Fruit fly (Drosophila melanogaster) whole organism, adult: ENCODE results near the gene CG3999.

Source experiments
- CG11617 ChIP-seq: fragments of 200-800 bp; sonication (Bioruptor generic); optimal IDR thresholded peaks from 2 replicates; lab custom pipeline; 2017; ENCODE audit warnings: mild to moderate bottlenecking, missing biosample characterization, missing genetic modification reagents, missing genetic modification characterization
- CG12768 ChIP-seq: fragments of 200-800 bp; sonication (Bioruptor generic); optimal IDR thresholded peaks from 2 replicates; lab custom pipeline; 2017; ENCODE audit warnings: missing biosample characterization, missing genetic modification characterization, mild to moderate bottlenecking, moderate library complexity, missing genetic modification reagents
- CG14711 ChIP-seq: fragments of 200-800 bp; sonication (Bioruptor generic); optimal IDR thresholded peaks from 2 replicates; lab custom pipeline; 2018; ENCODE audit warnings: missing biosample characterization, mild to moderate bottlenecking, missing genetic modification characterization, moderate library complexity
- CG1620 ChIP-seq: fragments of 200-800 bp; sonication (Bioruptor generic); optimal IDR thresholded peaks from 2 replicates; lab custom pipeline; 2016; ENCODE audit warnings: missing biosample characterization, missing genetic modification characterization
- CG33017 ChIP-seq: fragments of 200-800 bp; sonication (Bioruptor generic); optimal IDR thresholded peaks from 2 replicates; lab custom pipeline; 2018; ENCODE audit warnings: missing biosample characterization, mild to moderate bottlenecking, missing genetic modification characterization, moderate library complexity
- CG5204 ChIP-seq: fragments of 200-800 bp; sonication (Bioruptor generic); optimal IDR thresholded peaks from 2 replicates; lab custom pipeline; 2016; ENCODE audit warnings: missing biosample characterization, missing genetic modification characterization
- CG7045 ChIP-seq: fragments of 200-800 bp; sonication (Bioruptor generic); optimal IDR thresholded peaks from 2 replicates; lab custom pipeline; 2017; ENCODE audit warnings: missing biosample characterization, mild to moderate bottlenecking, missing genetic modification characterization
- CG7101 ChIP-seq: fragments of 200-800 bp; sonication (Bioruptor generic); optimal IDR thresholded peaks from 2 replicates; lab custom pipeline; 2018; ENCODE audit warnings: missing biosample characterization, mild to moderate bottlenecking, missing genetic modification characterization, moderate library complexity
- Clk ChIP-seq: fragments of 200-800 bp; sonication (Bioruptor generic); optimal IDR thresholded peaks from 2 replicates; lab custom pipeline; 2017; ENCODE audit warnings: missing biosample characterization, missing genetic modification characterization
- Crg-1 ChIP-seq: fragments of 200-800 bp; sonication (Bioruptor generic); optimal IDR thresholded peaks from 2 replicates; lab custom pipeline; 2016; ENCODE audit warnings: missing biosample characterization, missing genetic modification characterization
- Hr96 ChIP-seq: fragments of 200-800 bp; sonication (Bioruptor generic); optimal IDR thresholded peaks from 2 replicates; lab custom pipeline; 2016; ENCODE audit warnings: missing biosample characterization, missing genetic modification characterization
- Mnt ChIP-seq: fragments of 200-800 bp; sonication (Bioruptor generic); optimal IDR thresholded peaks from 2 replicates; lab custom pipeline; 2016; ENCODE audit warnings: missing biosample characterization, mild to moderate bottlenecking, missing genetic modification characterization
- bab1 ChIP-seq: fragments of 200-800 bp; sonication (Bioruptor generic); optimal IDR thresholded peaks from 3 replicates; lab custom pipeline; 2019; ENCODE audit warnings: missing biosample characterization, mild to moderate bottlenecking, missing genetic modification characterization, moderate library complexity
- cic ChIP-seq: fragments of 200-800 bp; sonication (Bioruptor generic); optimal IDR thresholded peaks from 2 replicates; lab custom pipeline; 2017; ENCODE audit warnings: missing biosample characterization, mild to moderate bottlenecking, missing genetic modification characterization, moderate library complexity
- cnc ChIP-seq, 2 experiments: fragments of >200 bp; optimal IDR thresholded peaks; 2 replicates each; lab custom pipeline; 2017
- kay ChIP-seq: fragments of 200-800 bp; sonication (Bioruptor generic); peaks from one replicate; lab custom pipeline; 2016; ENCODE audit warnings: missing biosample characterization, missing genetic modification characterization, borderline replicate concordance
- ovo ChIP-seq: fragments of 200-800 bp; sonication (Bioruptor generic); optimal IDR thresholded peaks from 2 replicates; lab custom pipeline; 2016; ENCODE audit warnings: missing biosample characterization, missing genetic modification characterization
- pad ChIP-seq: fragments of 200-800 bp; sonication (Bioruptor generic); optimal IDR thresholded peaks from 3 replicates; lab custom pipeline; 2017; ENCODE audit warnings: missing biosample characterization, missing genetic modification characterization, mild to moderate bottlenecking, moderate library complexity, missing genetic modification reagents
- tj ChIP-seq: fragments of 200-800 bp; sonication (Bioruptor generic); optimal IDR thresholded peaks from 3 replicates; lab custom pipeline; 2017; ENCODE audit warnings: missing biosample characterization, mild to moderate bottlenecking, missing genetic modification characterization, moderate library complexity
- toe ChIP-seq: fragments of 200-800 bp; sonication (Bioruptor generic); optimal IDR thresholded peaks from 2 replicates; lab custom pipeline; 2016; ENCODE audit warnings: missing biosample characterization, missing genetic modification characterization

CG3999 gene

dm6 chr3R:10227990-10228389, 23.3 kb upstream of the CG3999 start:
- peak; percentile 8 for TF ChIP-seq CG12768 (GFP tag; lab: Kevin White, UChicago)
- TF ChIP-seq pad = no peak
- TF ChIP-seq CG7045 (GFP tag; lab: Kevin White, UChicago) = peak; percentile 27
- no peak for TF ChIP-seq bab1 (GFP tag; lab: Kevin White, UChicago)
- peak; percentile 15 for TF ChIP-seq CG5204 (GFP tag; lab: Kevin White, UChicago)
- TF ChIP-seq cic (GFP tag; lab: Kevin White, UChicago) = no peak

DNA sequence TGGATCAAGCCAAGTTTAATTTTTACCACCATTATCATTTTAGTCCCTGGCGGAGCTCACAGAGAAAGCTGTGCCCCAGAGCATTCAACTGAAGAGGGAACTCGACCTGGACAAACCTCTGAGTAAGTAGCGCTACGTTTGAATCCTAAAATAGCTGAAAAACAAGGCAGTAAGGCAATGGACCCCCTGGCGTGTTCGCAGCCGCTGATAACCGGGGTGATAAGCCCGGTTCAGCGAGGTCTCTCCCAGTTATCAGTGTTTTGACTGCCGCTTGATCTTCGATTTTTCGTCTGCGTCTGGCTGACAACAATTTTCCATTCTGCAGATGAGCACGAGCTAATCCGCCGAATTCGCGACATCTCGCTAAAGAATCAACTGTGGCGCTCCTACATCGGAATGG, 528 bp downstream of the CG3999 start:
- TF ChIP-seq cic (GFP tag; lab: Kevin White, UChicago) = no peak
- no peak for TF ChIP-seq CG33017 (tag; lab: Kevin White, UChicago)
- no peak for TF ChIP-seq tj (GFP tag; lab: Kevin White, UChicago)
- TF ChIP-seq CG7101 (tag; lab: Kevin White, UChicago) = no peak
- TF ChIP-seq toe (GFP tag; lab: Kevin White, UChicago) = no peak
- TF ChIP-seq pad = no peak
- no peak for TF ChIP-seq CG7045 (GFP tag; lab: Kevin White, UChicago)
- TF ChIP-seq Crg-1 = no peak
- no peak for TF ChIP-seq Mnt (GFP tag; lab: Kevin White, UChicago)
- no peak for TF ChIP-seq CG11617
- no peak for TF ChIP-seq CG14711 (tag; lab: Kevin White, UChicago)
- TF ChIP-seq kay = no peak
- no peak for TF ChIP-seq Clk (GFP tag; lab: Kevin White, UChicago)

dm6 chr3R:10261800-10262199, 10.5 kb downstream of the CG3999 start, which contains the start of the genes Sirt6 and pont:
Gene Sirt6, minus strand, starts transcription at chr3R:10261849.
Gene pont, plus strand, starts transcription at chr3R:10262123.
- TF ChIP-seq CG33017 (tag; lab: Kevin White, UChicago) = peak; percentile 96
- TF ChIP-seq CG5204 (GFP tag; lab: Kevin White, UChicago) = peak; percentile 63
- peak; percentile 81 for TF ChIP-seq Mnt (GFP tag; lab: Kevin White, UChicago)
- peak; percentile 92 for TF ChIP-seq bab1 (GFP tag; lab: Kevin White, UChicago)
- TF ChIP-seq Clk (GFP tag; lab: Kevin White, UChicago) = peak; percentile 50
- peak; percentile 54 for TF ChIP-seq cic (GFP tag; lab: Kevin White, UChicago)
- peak; percentile 96 for TF ChIP-seq CG14711 (tag; lab: Kevin White, UChicago)
- no peak for TF ChIP-seq CG1620 (GFP tag; lab: Kevin White, UChicago)
- peak; percentile 2 for TF ChIP-seq Hr96 (GFP tag; lab: Kevin White, UChicago)
- peak; percentile 26 for TF ChIP-seq toe (GFP tag; lab: Kevin White, UChicago)
- peak; percentile 59 for TF ChIP-seq tj (GFP tag; lab: Kevin White, UChicago)
- no peak for TF ChIP-seq cnc (optimal IDR thresholded peaks at IDR 0.05; lab: Kevin White, UChicago)
- TF ChIP-seq CG11617 = peak; percentile 90
- TF ChIP-seq CG7045 (GFP tag; lab: Kevin White, UChicago) = peak; percentile 93
- TF ChIP-seq ovo (GFP tag; lab: Kevin White, UChicago) = peak; percentile 38
- TF ChIP-seq Crg-1 = peak; percentile 68
- peak; percentile 28 for TF ChIP-seq kay
- peak; percentile 85 for TF ChIP-seq CG12768 (GFP tag; lab: Kevin White, UChicago)
- peak; percentile 79 for TF ChIP-seq pad
- TF ChIP-seq CG7101 (tag; lab: Kevin White, UChicago) = peak; percentile 97

- peak; percentile 79 for TF ChIP-seq pad
- TF ChIP-seq Mnt (GFP tag; lab: Kevin White, UChicago) = peak; percentile 91
- peak; percentile 84 for TF ChIP-seq cic (GFP tag; lab: Kevin White, UChicago)
- peak; percentile 88 for TF ChIP-seq CG7101 (tag; lab: Kevin White, UChicago)
- peak; percentile 97 for TF ChIP-seq toe (GFP tag; lab: Kevin White, UChicago)
- peak; percentile 91 for TF ChIP-seq CG12768 (GFP tag; lab: Kevin White, UChicago)
- peak; percentile 97 for TF ChIP-seq bab1 (GFP tag; lab: Kevin White, UChicago)
- peak; percentile 84 for TF ChIP-seq ovo (GFP tag; lab: Kevin White, UChicago)
- peak; percentile 96 for TF ChIP-seq Hr96 (GFP tag; lab: Kevin White, UChicago)
- peak; percentile 85 for TF ChIP-seq CG11617
- peak; percentile 80 for TF ChIP-seq kay
- TF ChIP-seq Crg-1 = peak; percentile 89
- TF ChIP-seq CG14711 (tag; lab: Kevin White, UChicago) = peak; percentile 86
- peak; percentile 95 for TF ChIP-seq CG7045 (GFP tag; lab: Kevin White, UChicago)
- TF ChIP-seq CG33017 (tag; lab: Kevin White, UChicago) = peak; percentile 71
- peak; percentile 60 for TF ChIP-seq tj (GFP tag; lab: Kevin White, UChicago)
- peak; percentile 94 for TF ChIP-seq CG1620 (GFP tag; lab: Kevin White, UChicago)
- TF ChIP-seq CG5204 (GFP tag; lab: Kevin White, UChicago) = peak; percentile 93
- TF ChIP-seq cnc (optimal IDR thresholded peaks at IDR 0.05; lab: Kevin White, UChicago) = no peak
- peak; percentile 87 for TF ChIP-seq Clk (GFP tag; lab: Kevin White, UChicago)
Observed at dm6 chr3R:10263972-10264536, 12.7 kb downstream of the CG3999 start, which contains the start of gene Nuak. Gene Nuak, plus strand, starts transcription at chr3R:10264306.

dm6 chr3R:10264601-10265421, 13.5 kb downstream of the CG3999 start:
- TF ChIP-seq CG11617 (no peak), cnc (optimal IDR thresholded peaks at IDR 0.05; lab: Kevin White, UChicago) (no peak), pad (no peak), CG33017 (tag; lab: Kevin White, UChicago) (no peak), CG1620 (GFP tag; lab: Kevin White, UChicago) (no peak), Mnt (GFP tag; lab: Kevin White, UChicago) (no peak), CG14711 (tag; lab: Kevin White, UChicago) (no peak), CG7045 (GFP tag; lab: Kevin White, UChicago) (no peak)
